Worm (Caenorhabditis elegans): Measurements from ENCODE around the gene mex-1.

ce11 chrII:11963132-11963630 is 5.3 kb upstream of the mex-1 start:
- TF ChIP-seq nhr-23 (tag; optimal IDR thresholded peaks at IDR 0.05) (no peak), ztf-11 (tag; optimal IDR thresholded peaks at IDR 0.05) (no peak), nhr-11 (tag; optimal IDR thresholded peaks at IDR 0.05) (no peak), pha-4 (tag; optimal IDR thresholded peaks at IDR 0.05) (no peak), unc-62 (GFP tag; optimal IDR thresholded peaks at IDR 0.05) (no peak), fkh-10 (GFP tag; optimal IDR thresholded peaks at IDR 0.05) (no peak)

All from whole organism, L3 larva.